Fruit fly (Drosophila melanogaster): ENCODE measurements around the gene CG31301.

The CG31301 gene

dm6 chr3R:15342926-15343685 lies 2.9 kb upstream of the CG31301 start, which contains the start of gene Nagk (continued):
- TF ChIP-seq sr (GFP tag; IDR thresholded peaks at IDR 0.05) (peak; percentile 24; the same call in 1 of the 3 replicates), CG30431 (GFP tag; optimal IDR thresholded peaks at IDR 0.05) (peak; percentile 1), Optix (GFP tag; IDR thresholded peaks at IDR 0.05) (0 out of 3 replicates have a peak, but pooled peaks have one; percentile 17), Hmr (GFP tag; optimal IDR thresholded peaks at IDR 0.05) (peak; percentile 68), Hr3 (GFP tag; optimal IDR thresholded peaks at IDR 0.05) (peak; percentile 77), CG17328 (GFP tag; IDR thresholded peaks at IDR 0.05) (peak; percentile 56), Hsf (GFP tag; optimal IDR thresholded peaks at IDR 0.05) (peak; percentile 67), knrl (GFP tag; IDR thresholded peaks at IDR 0.05; ENCODE audit: partially characterized antibody) (no peak; the same call in 2 of the 3 replicates), slou (GFP tag; optimal IDR thresholded peaks at IDR 0.05) (peak; percentile 4), hbn (GFP tag; IDR thresholded peaks at IDR 0.05; ENCODE audit: partially characterized antibody) (no peak), CG10321 (GFP tag; IDR thresholded peaks at IDR 0.05) (no peak), hth (optimal IDR thresholded peaks at IDR 0.05) (no peak), gem (tag; optimal IDR thresholded peaks at IDR 0.05) (peak; percentile 73), CG7556 (GFP tag; optimal IDR thresholded peaks at IDR 0.05) (peak; percentile 81), ab (GFP tag; optimal IDR thresholded peaks at IDR 0.05) (no peak), CG12659 (GFP tag; optimal IDR thresholded peaks at IDR 0.05) (peak; percentile 66), Rfx (GFP tag; IDR thresholded peaks at IDR 0.05) (peak; percentile 44), salm (tag; optimal IDR thresholded peaks at IDR 0.05) (peak; percentile 39), twi (tag; optimal IDR thresholded peaks at IDR 0.05) (no peak), Chrac-16 (GFP tag; optimal IDR thresholded peaks at IDR 0.05) (peak; percentile 62), Scr (GFP tag; IDR thresholded peaks at IDR 0.05; ENCODE audit: partially characterized antibody) (no peak), sens-2 (GFP tag; IDR thresholded peaks at IDR 0.05) (no peak), trh (GFP tag; optimal IDR thresholded peaks at IDR 0.05) (no peak), CG8388 (GFP tag; optimal IDR thresholded peaks at IDR 0.05) (peak; percentile 41), bab2 (GFP tag; optimal IDR thresholded peaks at IDR 0.05) (peak; percentile 44), br (optimal IDR thresholded peaks at IDR 0.05) (no peak), Six4 (GFP tag; optimal IDR thresholded peaks at IDR 0.05) (peak; percentile 56), Pdp1 (GFP tag; optimal IDR thresholded peaks at IDR 0.05) (peak; percentile 45 to 53), Xbp1 (GFP tag; optimal IDR thresholded peaks at IDR 0.05) (peak; percentile 64), D19B (GFP tag; optimal IDR thresholded peaks at IDR 0.05) (peak; percentile 96), YL-1 (GFP tag; optimal IDR thresholded peaks at IDR 0.05) (peak; percentile 16), CG32532 (GFP tag; IDR thresholded peaks at IDR 0.05) (peak; percentile 54), aop (GFP tag; IDR thresholded peaks at IDR 0.05) (0 out of 2 replicates have a peak, but pooled peaks have one; percentile 24), mam (GFP tag; optimal IDR thresholded peaks at IDR 0.05) (peak; percentile 40), CG8089 (GFP tag; optimal IDR thresholded peaks at IDR 0.05) (peak; percentile 19), HLH3B (GFP tag; IDR thresholded peaks at IDR 0.05) (peak; percentile 39), slp2 (GFP tag; optimal IDR thresholded peaks at IDR 0.05) (peak; percentile 46), CG12219 (GFP tag; optimal IDR thresholded peaks at IDR 0.05) (no peak), tna (GFP tag; IDR thresholded peaks at IDR 0.05; ENCODE audit: partially characterized antibody) (no peak), toy (GFP tag; IDR thresholded peaks at IDR 0.05) (no peak), CG8290 (GFP tag; optimal IDR thresholded peaks at IDR 0.05) (no peak), CG8290 (tag; optimal IDR thresholded peaks at IDR 0.05) (peak in 1 of 2 experiments; percentile 80), ato (GFP tag; IDR thresholded peaks at IDR 0.05; ENCODE audit: partially characterized antibody) (no peak), CG17361 (GFP tag; IDR thresholded peaks at IDR 0.05) (peak; percentile 88), Sox102F (GFP tag; optimal IDR thresholded peaks at IDR 0.05) (peak; percentile 64), CG13894 (tag; optimal IDR thresholded peaks at IDR 0.05) (peak; percentile 39), Dbx (GFP tag; IDR thresholded peaks at IDR 0.05) (peak; percentile 49; the same call in 1 of the 3 replicates), gro (GFP tag; optimal IDR thresholded peaks at IDR 0.05) (peak; percentile 60), pum (GFP tag; optimal IDR thresholded peaks at IDR 0.05) (peak; percentile 42), CG6854 (GFP tag; optimal IDR thresholded peaks at IDR 0.05) (peak; percentile 45)
